Fruit fly (Drosophila melanogaster): ENCODE measurements around the gene mtSSB.

Gene mtSSB

dm6 chr3R:16247609-16248499 lies 42.8 kb upstream of the mtSSB start (continued):
- TF ChIP-seq CG6854 (GFP tag; optimal IDR thresholded peaks at IDR 0.05): peak; percentile 67
- peak; percentile 39 for TF ChIP-seq Sox14 (GFP tag; optimal IDR thresholded peaks at IDR 0.05)
- peak; percentile 47 for TF ChIP-seq dac (GFP tag; optimal IDR thresholded peaks at IDR 0.05)
- peak; percentile 83 for TF ChIP-seq svp (GFP tag)
- peak; percentile 47 for TF ChIP-seq fkh (GFP tag; optimal IDR thresholded peaks at IDR 0.05)
- TF ChIP-seq eg (GFP tag; IDR thresholded peaks at IDR 0.05): peak; percentile 79
- peak; percentile 69; the same call in 2 of the 3 replicates for TF ChIP-seq CG8119 (GFP tag; IDR thresholded peaks at IDR 0.05)
- peak in 1 of 2 experiments; percentile 81 for TF ChIP-seq ss (GFP tag; optimal IDR thresholded peaks at IDR 0.05)
- peak; percentile 91 for TF ChIP-seq CG3919 (GFP tag; optimal IDR thresholded peaks at IDR 0.05)
- no peak for TF ChIP-seq vri (GFP tag; optimal IDR thresholded peaks at IDR 0.05)
- TF ChIP-seq CG31627 (GFP tag; optimal IDR thresholded peaks at IDR 0.05): peak; percentile 57
- peak; percentile 53 for TF ChIP-seq fd59A (GFP tag; optimal IDR thresholded peaks at IDR 0.05)
- TF ChIP-seq esn (GFP tag; optimal IDR thresholded peaks at IDR 0.05): peak; percentile 67
- peak; percentile 92 for TF ChIP-seq Eip78C (GFP tag)
- TF ChIP-seq Sox102F (GFP tag; optimal IDR thresholded peaks at IDR 0.05): peak; percentile 53
- TF ChIP-seq net (GFP tag; optimal IDR thresholded peaks at IDR 0.05): peak; percentile 58
- TF ChIP-seq Lpt (GFP tag; optimal IDR thresholded peaks at IDR 0.05): peak; percentile 86
- TF ChIP-seq Sox15 (GFP tag; optimal IDR thresholded peaks at IDR 0.05): peak; percentile 2
- peak; percentile 84 for TF ChIP-seq CG32006 (GFP tag; optimal IDR thresholded peaks at IDR 0.05)
- TF ChIP-seq CG8632 (GFP tag; optimal IDR thresholded peaks at IDR 0.05): peak; percentile 30
- no peak for TF ChIP-seq Hr38 (GFP tag; optimal IDR thresholded peaks at IDR 0.05)
- TF ChIP-seq Hr4 (GFP tag; optimal IDR thresholded peaks at IDR 0.05): peak; percentile 76
- TF ChIP-seq Ets21C (GFP tag; optimal IDR thresholded peaks at IDR 0.05): peak; percentile 36
- peak; percentile 65 for TF ChIP-seq lz (GFP tag; optimal IDR thresholded peaks at IDR 0.05)
- TF ChIP-seq CG11294 (GFP tag; IDR thresholded peaks at IDR 0.05): peak; percentile 75
- peak; percentile 42 for TF ChIP-seq CG9139 (GFP tag; optimal IDR thresholded peaks at IDR 0.05)
- peak in 1 of 2 experiments; percentile 58 for TF ChIP-seq salr (GFP tag; optimal IDR thresholded peaks at IDR 0.05)
- peak; percentile 37 for TF ChIP-seq Smox (GFP tag; optimal IDR thresholded peaks at IDR 0.05)
- TF ChIP-seq Hr39 (GFP tag; optimal IDR thresholded peaks at IDR 0.05): peak; percentile 56
- TF ChIP-seq CG4318 (GFP tag; optimal IDR thresholded peaks at IDR 0.05): peak; percentile 73

dm6 chr3R:16247027-16247426 lies 42.0 kb upstream of the mtSSB start:
- TF ChIP-seq Smox (GFP tag; optimal IDR thresholded peaks at IDR 0.05) (no peak), Blimp-1 (GFP tag; optimal IDR thresholded peaks at IDR 0.05) (no peak), CG11294 (GFP tag; IDR thresholded peaks at IDR 0.05) (no peak), CG6276 (GFP tag; optimal IDR thresholded peaks at IDR 0.05) (no peak), Sox15 (GFP tag; optimal IDR thresholded peaks at IDR 0.05) (no peak), Hr39 (GFP tag; optimal IDR thresholded peaks at IDR 0.05) (no peak), CG31627 (GFP tag; optimal IDR thresholded peaks at IDR 0.05) (no peak), Eip78C (GFP tag) (peak; percentile 28), ss (GFP tag; optimal IDR thresholded peaks at IDR 0.05) (peak in 1 of 2 experiments; percentile 34)

dm6 chr3R:16245298-16246098 lies 40.4 kb upstream of the mtSSB start:
- peak; percentile 49; the same call in 1 of the 3 replicates for TF ChIP-seq eg (GFP tag; IDR thresholded peaks at IDR 0.05)
- no peak for TF ChIP-seq acj6 (GFP tag; optimal IDR thresholded peaks at IDR 0.05)
- TF ChIP-seq CG3032 (tag; optimal IDR thresholded peaks at IDR 0.05): no peak
- TF ChIP-seq Smox (GFP tag; optimal IDR thresholded peaks at IDR 0.05): no peak
- TF ChIP-seq CG10669 (GFP tag; optimal IDR thresholded peaks at IDR 0.05): no peak
- TF ChIP-seq Hr39 (GFP tag; optimal IDR thresholded peaks at IDR 0.05): no peak
- TF ChIP-seq CG8119 (GFP tag; IDR thresholded peaks at IDR 0.05): no peak
- TF ChIP-seq esn (GFP tag; optimal IDR thresholded peaks at IDR 0.05): no peak
- TF ChIP-seq cyc (GFP tag; optimal IDR thresholded peaks at IDR 0.05): no peak
- no peak for TF ChIP-seq fd59A (GFP tag; optimal IDR thresholded peaks at IDR 0.05)
- TF ChIP-seq CG9139 (GFP tag; optimal IDR thresholded peaks at IDR 0.05): no peak
- TF ChIP-seq fd85E (GFP tag; optimal IDR thresholded peaks at IDR 0.05): no peak
- TF ChIP-seq lz (GFP tag; optimal IDR thresholded peaks at IDR 0.05): no peak
- no peak for TF ChIP-seq pdm3 (GFP tag; optimal IDR thresholded peaks at IDR 0.05)
- TF ChIP-seq CG11294 (GFP tag; IDR thresholded peaks at IDR 0.05): no peak
- no peak for TF ChIP-seq topi (GFP tag; optimal IDR thresholded peaks at IDR 0.05)
- no peak for TF ChIP-seq CG1621 (tag; optimal IDR thresholded peaks at IDR 0.05)
- TF ChIP-seq Lpt (GFP tag; optimal IDR thresholded peaks at IDR 0.05): no peak
- TF ChIP-seq CG15336 (GFP tag; IDR thresholded peaks at IDR 0.05): no peak
- peak; percentile 10 for TF ChIP-seq Met (GFP tag; optimal IDR thresholded peaks at IDR 0.05)
- no peak for TF ChIP-seq CG10631 (GFP tag; optimal IDR thresholded peaks at IDR 0.05)
- TF ChIP-seq Blimp-1 (GFP tag; optimal IDR thresholded peaks at IDR 0.05): peak; percentile 49
